Worm (Caenorhabditis elegans): ENCODE results near the gene C10A4.7.

DNA sequence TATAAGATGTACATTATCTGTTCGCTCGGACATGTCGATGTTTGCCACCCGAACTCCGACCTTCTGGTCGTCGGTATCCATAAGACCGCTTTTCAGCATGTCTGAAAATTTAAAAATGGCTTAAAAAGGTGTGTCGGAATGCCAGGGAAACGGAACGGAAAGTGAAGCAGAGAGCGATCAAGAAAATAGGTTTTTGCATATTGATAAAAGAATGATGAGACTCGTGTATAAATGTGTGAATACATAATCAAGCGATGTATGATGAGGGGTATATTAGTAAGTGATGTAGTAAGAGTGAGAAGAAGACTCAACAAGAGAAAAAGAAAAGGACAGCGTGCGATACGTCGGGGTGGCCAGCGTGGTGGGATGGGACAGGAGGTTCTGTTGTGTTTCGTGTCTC is 27.2 kb upstream of the C10A4.7 start, which contains the start of gene acl-12:
- TF ChIP-seq unc-55 (GFP tag; optimal IDR thresholded peaks at IDR 0.05) (no peak), C08G9.2 (tag; optimal IDR thresholded peaks at IDR 0.05) (no peak), F13H6.1 (tag; optimal IDR thresholded peaks at IDR 0.05) (no peak), ztf-16 (tag; optimal IDR thresholded peaks at IDR 0.05) (no peak), C38D4.7 (GFP tag; optimal IDR thresholded peaks at IDR 0.05) (no peak), pax-1 (tag; optimal IDR thresholded peaks at IDR 0.05) (no peak)
